Fruit fly (Drosophila melanogaster) whole organism: ENCODE results near the gene CG4998.

ENCODE experiments used
- CG8478 ChIP-seq: fragments of >200 bp; optimal IDR thresholded peaks from 2 replicates; lab custom pipeline; 2018; ENCODE audit warnings: inconsistent platforms
- Dll ChIP-seq: fragments of >200 bp; optimal IDR thresholded peaks from 2 replicates; lab custom pipeline; 2017
- EcR ChIP-seq, 2 experiments: fragments of >200 bp; optimal IDR thresholded peaks; 2 replicates each; lab custom pipeline; 2017; ENCODE audit warnings: missing biosample characterization in 2 of 2, missing genetic modification characterization in 2 of 2, missing genetic modification reagents in 2 of 2
- pan ChIP-seq: fragments of >200 bp; optimal IDR thresholded peaks from 2 replicates; lab custom pipeline; 2017
- psq ChIP-seq: fragments of >200 bp; optimal IDR thresholded peaks from 2 replicates; lab custom pipeline; 2017
- usp ChIP-seq: fragments of >200 bp; optimal IDR thresholded peaks from 2 replicates; lab custom pipeline; 2017; ENCODE audit warnings: missing biosample characterization, missing genetic modification characterization, mixed read lengths

CG4998 gene

dm6 chr3L:16357187-16357728, 18.5 kb downstream of the CG4998 start:
- TF ChIP-seq psq (lab: Kevin White, UChicago) (no peak), pan (no peak), Dll (lab: Kevin White, UChicago) (no peak), EcR (GFP tag; optimal IDR thresholded peaks at IDR 0.05; lab: Kevin White, UChicago) (peak in 1 of 2 experiments; percentile 64), CG8478 (no peak), usp (GFP tag; lab: Kevin White, UChicago) (no peak)

- TF ChIP-seq psq (lab: Kevin White, UChicago) (no peak), pan (no peak), Dll (lab: Kevin White, UChicago) (no peak), EcR (GFP tag; optimal IDR thresholded peaks at IDR 0.05; lab: Kevin White, UChicago) (no peak)
Measured at dm6 chr3L:16357860-16358259, 19.1 kb downstream of the CG4998 start.

dm6 chr3L:16359219-16359748, 20.5 kb downstream of the CG4998 start, which contains the start of gene ringer:
ringer (minus strand) TSS chr3L:16359428.
- TF ChIP-seq CG8478, result no peak
- no peak for TF ChIP-seq Dll (lab: Kevin White, UChicago)
- TF ChIP-seq pan, result no peak
- no peak for TF ChIP-seq EcR (GFP tag; optimal IDR thresholded peaks at IDR 0.05; lab: Kevin White, UChicago)
- TF ChIP-seq psq (lab: Kevin White, UChicago), result no peak
- TF ChIP-seq usp (GFP tag; lab: Kevin White, UChicago), result no peak

- no peak for TF ChIP-seq pan
- no peak for TF ChIP-seq psq (lab: Kevin White, UChicago)
- TF ChIP-seq Dll (lab: Kevin White, UChicago), result no peak
- no peak for TF ChIP-seq EcR (GFP tag; optimal IDR thresholded peaks at IDR 0.05; lab: Kevin White, UChicago)
- no peak for TF ChIP-seq usp (GFP tag; lab: Kevin White, UChicago)
- no peak for TF ChIP-seq CG8478
Measured at dm6 chr3L:16359795-16360194, 21.0 kb downstream of the CG4998 start.

- no peak for TF ChIP-seq EcR (GFP tag; optimal IDR thresholded peaks at IDR 0.05; lab: Kevin White, UChicago)
- TF ChIP-seq pan, result no peak
- TF ChIP-seq psq (lab: Kevin White, UChicago), result no peak
- TF ChIP-seq CG8478, result no peak
- no peak for TF ChIP-seq Dll (lab: Kevin White, UChicago)
- TF ChIP-seq usp (GFP tag; lab: Kevin White, UChicago), result no peak
Measured at dm6 chr3L:16361200-16361815, 22.5 kb downstream of the CG4998 start.

dm6 chr3L:16362119-16362653, 23.4 kb downstream of the CG4998 start, which contains the start of gene Cpr72Ea:
Cpr72Ea (plus strand) TSS chr3L:16362603.
- TF ChIP-seq CG8478 (no peak), EcR (GFP tag; optimal IDR thresholded peaks at IDR 0.05; lab: Kevin White, UChicago) (no peak), Dll (lab: Kevin White, UChicago) (no peak), psq (lab: Kevin White, UChicago) (no peak), usp (GFP tag; lab: Kevin White, UChicago) (no peak), pan (no peak)

- no peak for TF ChIP-seq CG8478
Measured at dm6 chr3L:16364182-16364581, 25.4 kb downstream of the CG4998 start.

- TF ChIP-seq Dll (lab: Kevin White, UChicago) (no peak), EcR (GFP tag; optimal IDR thresholded peaks at IDR 0.05; lab: Kevin White, UChicago) (no peak), psq (lab: Kevin White, UChicago) (no peak), usp (GFP tag; lab: Kevin White, UChicago) (no peak), pan (no peak)
Measured at dm6 chr3L:16364599-16364998, 25.8 kb downstream of the CG4998 start, which contains the start of gene Cpr72Eb. Cpr72Eb (plus strand) TSS chr3L:16364899.

dm6 chr3L:16367240-16367639, 28.4 kb downstream of the CG4998 start, which contains the start of gene Cpr72Ec:
Cpr72Ec (minus strand) TSS chr3L:16367340.
- TF ChIP-seq Dll (lab: Kevin White, UChicago), result no peak
- TF ChIP-seq usp (GFP tag; lab: Kevin White, UChicago), result no peak
- no peak for TF ChIP-seq CG8478
- no peak for TF ChIP-seq pan
- no peak for TF ChIP-seq EcR (GFP tag; optimal IDR thresholded peaks at IDR 0.05; lab: Kevin White, UChicago)
- no peak for TF ChIP-seq psq (lab: Kevin White, UChicago)

dm6 chr3L:16368199-16368598, 29.4 kb downstream of the CG4998 start, which contains the start of gene CG4842:
CG4842 (plus strand) TSS chr3L:16368389.
- no peak for TF ChIP-seq pan
- TF ChIP-seq CG8478, result no peak
- no peak for TF ChIP-seq usp (GFP tag; lab: Kevin White, UChicago)

- TF ChIP-seq pan, result no peak
- no peak for TF ChIP-seq psq (lab: Kevin White, UChicago)
- no peak for TF ChIP-seq EcR (GFP tag; optimal IDR thresholded peaks at IDR 0.05; lab: Kevin White, UChicago)
- TF ChIP-seq usp (GFP tag; lab: Kevin White, UChicago), result no peak
- TF ChIP-seq Dll (lab: Kevin White, UChicago), result no peak
- no peak for TF ChIP-seq CG8478
Measured at dm6 chr3L:16369526-16369925, 30.7 kb downstream of the CG4998 start, which contains the start of gene CG18814. CG18814 (plus strand) TSS chr3L:16369826.
